Worm (Caenorhabditis elegans): ENCODE results near the gene F56A8.3.
"Not testable (repeated sequence)": the region's sequence is repeated elsewhere in the genome, so short reads cannot be mapped to it uniquely, and the experiment has no call there.

Gene F56A8.3

ce11 chrIII:13236199-13236598 is 20.5 kb upstream of the F56A8.3 start:
- TF ChIP-seq egrh-3 (GFP tag; IDR thresholded peaks at IDR 0.05), result peak; percentile 61; the same call in 1 of the 2 replicates

ce11 chrIII:13245281-13245680 is 11.4 kb upstream of the F56A8.3 start, which contains the start of gene Y43F4A.4:
Gene Y43F4A.4, plus strand, starts transcription at chrIII:13245581.
- not testable (repeated sequence) for TF ChIP-seq ekl-4 (GFP tag; IDR thresholded peaks at IDR 0.05); F23B12.7 (tag; optimal IDR thresholded peaks at IDR 0.05; ENCODE audit: insufficient read depth); attf-3 (GFP tag; conservative IDR thresholded peaks at IDR 0.05)

ce11 chrIII:13246265-13246664 is 10.4 kb upstream of the F56A8.3 start, which contains the start of gene anoh-1:
Gene anoh-1, plus strand, starts transcription at chrIII:13246565.
- no peak for TF ChIP-seq D2030.7 (GFP tag; IDR thresholded peaks at IDR 0.05)
- TF ChIP-seq nhr-80 (tag; optimal IDR thresholded peaks at IDR 0.05), result no peak
- TF ChIP-seq hmg-20 (GFP tag; IDR thresholded peaks at IDR 0.05), result no peak
- TF ChIP-seq F57C9.4 (tag; optimal IDR thresholded peaks at IDR 0.05), result no peak
- TF ChIP-seq egl-44 (GFP tag; IDR thresholded peaks at IDR 0.05), result no peak
- no peak for TF ChIP-seq somi-1 (GFP tag; optimal IDR thresholded peaks at IDR 0.05)
- TF ChIP-seq rcor-1 (GFP tag; IDR thresholded peaks at IDR 0.05), result no peak
- TF ChIP-seq nhr-179 (tag; optimal IDR thresholded peaks at IDR 0.05), result no peak
- TF ChIP-seq ceh-58 (GFP tag; IDR thresholded peaks at IDR 0.05), result no peak

ce11 chrIII:13254178-13254725 is 2.4 kb upstream of the F56A8.3 start, which contains the start of gene F56A8.9:
Gene F56A8.9, plus strand, starts transcription at chrIII:13254675.
- TF ChIP-seq C17E4.6 (GFP tag; IDR thresholded peaks at IDR 0.05) (no peak), let-607 (tag; optimal IDR thresholded peaks at IDR 0.05) (peak in 1 of 2 experiments; percentile 73), atf-7 (tag; optimal IDR thresholded peaks at IDR 0.05) (no peak), hmg-1.2 (GFP tag; IDR thresholded peaks at IDR 0.05) (peak; percentile 42; the same call in 1 of the 2 replicates), aptf-2 (GFP tag; conservative IDR thresholded peaks at IDR 0.05) (no peak), lsy-27 (tag; optimal IDR thresholded peaks at IDR 0.05; ENCODE audit: borderline replicate concordance, insufficient read depth) (no peak), B0035.1 (tag; optimal IDR thresholded peaks at IDR 0.05) (no peak), mel-28 (tag; optimal IDR thresholded peaks at IDR 0.05; ENCODE audit: borderline replicate concordance) (no peak)

- TF ChIP-seq zfh-2 (GFP tag; conservative IDR thresholded peaks at IDR 0.05) (peak; percentile 53; the same call in 1 of the 2 replicates), attf-3 (GFP tag; conservative IDR thresholded peaks at IDR 0.05) (no peak), hmg-1.2 (GFP tag; IDR thresholded peaks at IDR 0.05) (peak; percentile 50; the same call in 1 of the 2 replicates), hsf-1 (GFP tag; IDR thresholded peaks at IDR 0.05) (no peak), ceh-27 (GFP tag; optimal IDR thresholded peaks at IDR 0.05) (peak; percentile 9), atf-7 (tag; optimal IDR thresholded peaks at IDR 0.05) (no peak), tbx-9 (tag; optimal IDR thresholded peaks at IDR 0.05; ENCODE audit: borderline replicate concordance) (no peak), repo-1 (tag; optimal IDR thresholded peaks at IDR 0.05) (no peak)
Measured at ce11 chrIII:13258163-13258562, 1.5 kb downstream of the F56A8.3 start.

ce11 chrIII:13258752-13259151 is 2.1 kb downstream of the F56A8.3 start:
- TF ChIP-seq let-607 (tag; optimal IDR thresholded peaks at IDR 0.05) (peak; percentile 75 to 81), hmg-1.2 (GFP tag; IDR thresholded peaks at IDR 0.05) (peak; percentile 88), lin-26 (GFP tag; IDR thresholded peaks at IDR 0.05) (0 out of 2 replicates have a peak, but pooled peaks have one; percentile 13), mel-28 (tag; optimal IDR thresholded peaks at IDR 0.05; ENCODE audit: borderline replicate concordance) (no peak)

Measured in whole organism, young adult.